Worm (Caenorhabditis elegans) whole organism, early embryonic: ENCODE data around the gene srd-12.

Experiments
- B0310.2 ChIP-seq: sonication (generic microtip); optimal IDR thresholded peaks from 2 replicates; lab custom pipeline; 2016; ENCODE audit warnings: mild to moderate bottlenecking, missing genetic modification characterization, missing compliant biosample characterization
- F13C5.2 ChIP-seq: sonication (generic microtip); optimal IDR thresholded peaks from 2 replicates; lab custom pipeline; 2017; ENCODE audit warnings: mild to moderate bottlenecking, missing genetic modification characterization, inconsistent platforms, missing compliant biosample characterization
- aly-1 ChIP-seq: sonication (generic microtip); optimal IDR thresholded peaks from 2 replicates; lab custom pipeline; 2016; ENCODE audit warnings: missing genetic modification characterization, missing compliant biosample characterization
- ama-1 ChIP-seq: fragments of 150-350 bp; optimal IDR thresholded peaks from 2 replicates; lab custom pipeline; 2014
- ceh-13 ChIP-seq: fragments of 200-800 bp; sonication (Bioruptor generic); optimal IDR thresholded peaks from 2 replicates; lab custom pipeline; 2018; ENCODE audit warnings: mild to moderate bottlenecking, missing genetic modification characterization, missing compliant biosample characterization
- ceh-36 ChIP-seq: sonication (generic microtip); optimal IDR thresholded peaks from 2 replicates; lab custom pipeline; 2016; ENCODE audit warnings: missing genetic modification characterization, inconsistent platforms, missing compliant biosample characterization
- ets-7 ChIP-seq: sonication (generic microtip); optimal IDR thresholded peaks from 2 replicates; lab custom pipeline; 2016; ENCODE audit warnings: missing genotype, missing genetic modification characterization, missing compliant biosample characterization
- flt-1 ChIP-seq: fragments of 200-800 bp; sonication (Bioruptor generic); IDR thresholded peaks from 2 replicates; pipeline ENCODE4 v1.3.6; 2022; ENCODE audit warnings: missing genetic modification characterization, missing compliant biosample characterization
- hmbx-1 ChIP-seq: sonication (generic microtip); optimal IDR thresholded peaks from 2 replicates; lab custom pipeline; 2016; ENCODE audit warnings: mild to moderate bottlenecking, missing genetic modification characterization, missing compliant biosample characterization
- hmg-4 ChIP-seq: fragments of 200-800 bp; sonication (Bioruptor generic); optimal IDR thresholded peaks from 2 replicates; lab custom pipeline; 2018; ENCODE audit warnings: mild to moderate bottlenecking, missing genetic modification characterization, missing compliant biosample characterization
- hnd-1 ChIP-seq: sonication (generic microtip); optimal IDR thresholded peaks from 2 replicates; lab custom pipeline; 2016; ENCODE audit warnings: missing genetic modification characterization, missing compliant biosample characterization
- pes-1 ChIP-seq: fragments of 200-800 bp; sonication (Bioruptor generic); IDR thresholded peaks from 2 replicates; pipeline ENCODE4 v1.3.6; 2022; ENCODE audit warnings: missing genetic modification reagents, missing genetic modification characterization, missing compliant biosample characterization
- scrt-1 ChIP-seq: fragments of 200-800 bp; sonication (Bioruptor generic); IDR thresholded peaks from 2 replicates; pipeline ENCODE4 v1.3.6; 2022; ENCODE audit warnings: missing genetic modification characterization, missing compliant biosample characterization
- sea-1 ChIP-seq: fragments of 200-800 bp; sonication (Bioruptor generic); conservative IDR thresholded peaks from 2 replicates; pipeline ENCODE4 v1.3.6; 2022; ENCODE audit warnings: missing genetic modification characterization, missing compliant biosample characterization
- tbx-11 ChIP-seq: fragments of 200-800 bp; sonication (Bioruptor generic); IDR thresholded peaks from 2 replicates; pipeline ENCODE4 v1.3.6; 2022; ENCODE audit warnings: missing genetic modification characterization, missing compliant biosample characterization
- tbx-37 ChIP-seq: fragments of 200-800 bp; sonication (Bioruptor generic); conservative IDR thresholded peaks from 2 replicates; pipeline ENCODE4 v1.3.6; 2022; ENCODE audit warnings: missing genetic modification reagents, missing genetic modification characterization, missing compliant biosample characterization
- tra-4 ChIP-seq: sonication (generic microtip); optimal IDR thresholded peaks from 2 replicates; lab custom pipeline; 2017; ENCODE audit warnings: missing genetic modification characterization, missing compliant biosample characterization

The srd-12 gene

DNA sequence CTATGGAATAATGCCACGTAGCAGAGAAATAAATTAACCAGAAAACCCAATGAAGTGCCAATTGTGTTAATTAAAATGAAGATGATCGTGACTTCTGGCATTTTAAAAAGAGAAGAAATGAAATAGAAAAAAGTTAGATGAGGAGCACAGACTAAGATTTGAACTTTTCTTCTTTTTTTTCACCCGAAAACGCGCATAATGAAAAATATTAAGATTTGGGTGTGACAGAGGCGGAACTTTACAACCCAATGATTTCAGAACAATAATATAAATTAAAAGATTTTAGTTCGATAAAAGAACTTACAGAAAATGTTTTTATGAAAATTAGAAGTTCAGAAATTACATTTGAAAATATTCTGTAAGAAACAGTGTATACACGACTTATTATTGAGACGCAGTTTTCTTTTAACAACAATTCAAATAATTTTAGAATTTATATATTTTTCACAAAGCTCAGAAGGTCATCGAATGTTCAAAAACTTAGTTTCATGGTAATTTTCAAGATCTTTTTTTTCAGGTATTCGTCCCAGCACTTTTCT is 15.5 kb upstream of the srd-12 start, which contains the start of the genes srd-8 and B0547.2:
TSS of gene srd-8 (minus strand) at position 101 of the 539 bp plus-strand sequence.
TSS of gene B0547.2 (plus strand) at position 489 of the 539 bp plus-strand sequence.
- TF ChIP-seq hnd-1 (tag; lab: Kevin White, UChicago), result no peak
- TF ChIP-seq sea-1 (GFP tag; lab: Robert Waterston, UW), result no peak
- TF ChIP-seq pes-1 (GFP tag; lab: Robert Waterston, UW), result no peak
- no peak for TF ChIP-seq B0310.2 (tag; lab: Kevin White, UChicago)
- TF ChIP-seq F13C5.2 (tag; lab: Kevin White, UChicago), result no peak
- no peak for TF ChIP-seq hmg-4
- no peak for TF ChIP-seq tra-4 (tag; lab: Kevin White, UChicago)
- no peak for TF ChIP-seq flt-1 (GFP tag; lab: Robert Waterston, UW)
- no peak for TF ChIP-seq tbx-11 (GFP tag; lab: Robert Waterston, UW)
- no peak for TF ChIP-seq aly-1 (tag; lab: Kevin White, UChicago)
- TF ChIP-seq ceh-36 (tag; lab: Kevin White, UChicago), result no peak
- no peak for TF ChIP-seq ets-7 (tag; lab: Kevin White, UChicago)
- no peak for TF ChIP-seq hmbx-1 (tag; lab: Kevin White, UChicago)
- no peak for TF ChIP-seq ceh-13 (GFP tag; lab: Kevin White, UChicago)
- no peak for TF ChIP-seq scrt-1 (GFP tag; lab: Robert Waterston, UW)
- no peak for TF ChIP-seq tbx-37 (GFP tag; lab: Robert Waterston, UW)
- no peak for TF ChIP-seq ama-1

DNA sequence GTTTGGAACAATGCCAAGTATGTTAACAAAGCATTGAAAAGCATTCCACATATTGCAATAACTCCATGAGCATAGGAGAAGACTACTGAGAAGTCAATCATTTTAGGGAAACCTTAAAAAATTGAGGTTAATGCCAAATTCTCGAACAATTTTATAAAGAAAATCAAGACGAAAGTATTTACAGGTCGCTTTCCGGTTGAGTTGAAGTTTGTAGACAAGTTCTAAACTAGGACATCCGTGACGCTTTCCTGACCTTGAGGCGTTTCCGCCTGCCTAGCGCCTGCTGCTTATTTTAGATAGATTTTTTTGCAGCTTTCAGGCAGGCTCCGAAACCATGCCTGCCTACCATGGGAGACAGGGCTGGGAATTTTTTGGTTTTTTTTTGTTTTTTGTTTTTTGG is 5.5 kb upstream of the srd-12 start, which contains the start of gene srd-13:
TSS of gene srd-13 (minus strand) at position 101 of the 400 bp plus-strand sequence.
- TF ChIP-seq ama-1 (no peak), tbx-37 (GFP tag; lab: Robert Waterston, UW) (no peak), ceh-36 (tag; lab: Kevin White, UChicago) (no peak), tra-4 (tag; lab: Kevin White, UChicago) (no peak), hmg-4 (no peak), tbx-11 (GFP tag; lab: Robert Waterston, UW) (no peak), aly-1 (tag; lab: Kevin White, UChicago) (no peak)

DNA sequence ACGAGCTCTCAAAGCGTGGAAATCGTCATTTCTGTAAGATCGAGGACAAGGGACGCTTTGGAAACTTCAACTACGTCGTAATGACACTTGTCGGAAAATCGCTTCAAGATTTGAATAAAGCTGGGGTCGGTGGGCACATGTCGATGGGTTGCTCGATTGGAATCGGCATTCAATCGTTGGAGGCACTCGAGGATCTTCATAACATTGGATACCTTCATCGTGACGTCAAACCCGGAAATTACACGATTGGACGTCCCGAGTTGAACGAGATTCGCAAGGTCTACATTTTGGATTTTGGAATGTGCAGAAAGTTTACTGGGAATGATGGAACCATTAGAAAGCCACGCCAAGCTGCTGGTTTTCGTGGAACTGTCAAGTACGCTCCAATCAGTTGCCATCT is 2.5 kb upstream of the srd-12 start:
- TF ChIP-seq B0310.2 (tag; lab: Kevin White, UChicago) (no peak), tra-4 (tag; lab: Kevin White, UChicago) (no peak), aly-1 (tag; lab: Kevin White, UChicago) (no peak), pes-1 (GFP tag; lab: Robert Waterston, UW) (no peak), ceh-36 (tag; lab: Kevin White, UChicago) (no peak), flt-1 (GFP tag; lab: Robert Waterston, UW) (no peak), scrt-1 (GFP tag; lab: Robert Waterston, UW) (no peak), ama-1 (no peak), hnd-1 (tag; lab: Kevin White, UChicago) (no peak), tbx-37 (GFP tag; lab: Robert Waterston, UW) (no peak), ceh-13 (GFP tag; lab: Kevin White, UChicago) (no peak), tbx-11 (GFP tag; lab: Robert Waterston, UW) (no peak)

DNA sequence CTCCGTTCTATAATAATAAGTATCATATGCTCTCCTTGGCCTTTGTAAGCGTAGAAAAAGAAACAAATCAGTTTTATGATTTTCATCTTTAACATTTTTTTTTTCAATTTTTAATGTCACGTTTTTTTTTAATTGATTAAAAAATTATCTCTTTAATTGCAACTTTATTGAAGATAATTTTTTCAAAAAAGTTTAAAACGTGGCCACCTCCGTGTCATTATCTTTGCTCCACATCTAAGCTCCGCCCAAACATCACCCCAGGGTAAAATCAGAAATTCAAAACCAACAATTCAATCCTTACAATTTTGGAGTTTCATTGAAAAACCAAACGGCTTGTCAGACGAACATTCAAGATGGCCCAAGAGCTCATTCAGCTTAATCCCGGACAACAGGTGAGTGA is 1.6 kb upstream of the srd-12 start, which contains the start of gene ttbk-8.2:
TSS of gene ttbk-8.2 (plus strand) at position 301 of the 400 bp plus-strand sequence.
- no peak for TF ChIP-seq ceh-13 (GFP tag; lab: Kevin White, UChicago)
- TF ChIP-seq pes-1 (GFP tag; lab: Robert Waterston, UW), result no peak
- TF ChIP-seq hnd-1 (tag; lab: Kevin White, UChicago), result no peak
- no peak for TF ChIP-seq B0310.2 (tag; lab: Kevin White, UChicago)
- no peak for TF ChIP-seq flt-1 (GFP tag; lab: Robert Waterston, UW)
- no peak for TF ChIP-seq hmg-4
- no peak for TF ChIP-seq F13C5.2 (tag; lab: Kevin White, UChicago)
- TF ChIP-seq tbx-11 (GFP tag; lab: Robert Waterston, UW), result no peak
- TF ChIP-seq ceh-36 (tag; lab: Kevin White, UChicago), result no peak
- no peak for TF ChIP-seq sea-1 (GFP tag; lab: Robert Waterston, UW)
- TF ChIP-seq tbx-37 (GFP tag; lab: Robert Waterston, UW), result no peak
- TF ChIP-seq scrt-1 (GFP tag; lab: Robert Waterston, UW), result no peak
- TF ChIP-seq tra-4 (tag; lab: Kevin White, UChicago), result no peak
- no peak for TF ChIP-seq ets-7 (tag; lab: Kevin White, UChicago)
- TF ChIP-seq hmbx-1 (tag; lab: Kevin White, UChicago), result no peak
- TF ChIP-seq ama-1, result no peak

DNA sequence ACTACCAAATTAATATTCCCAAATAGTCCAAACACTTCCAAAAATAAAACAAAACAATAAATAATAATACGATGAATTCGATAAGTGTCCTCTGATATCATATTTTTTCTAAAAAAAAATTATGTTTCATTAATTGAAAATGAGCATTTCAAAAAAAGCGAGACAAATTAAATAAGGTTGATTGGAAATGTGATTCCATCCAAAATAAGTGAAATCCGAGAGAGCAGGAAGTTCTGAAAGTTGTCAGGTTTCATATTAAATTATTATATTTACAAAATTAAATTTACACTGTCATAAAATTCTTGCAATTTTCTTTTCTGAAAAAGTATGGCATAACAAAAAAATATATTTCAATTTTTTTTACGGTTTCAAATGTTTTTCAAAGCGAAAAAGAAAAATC is 3.0 kb downstream of the srd-12 start, which contains the start of gene srsx-14:
TSS of gene srsx-14 (minus strand) at position 101 of the 400 bp plus-strand sequence.
- no peak for TF ChIP-seq B0310.2 (tag; lab: Kevin White, UChicago)
- no peak for TF ChIP-seq sea-1 (GFP tag; lab: Robert Waterston, UW)
- TF ChIP-seq hmbx-1 (tag; lab: Kevin White, UChicago), result no peak
- no peak for TF ChIP-seq aly-1 (tag; lab: Kevin White, UChicago)
- TF ChIP-seq scrt-1 (GFP tag; lab: Robert Waterston, UW), result no peak
- no peak for TF ChIP-seq ama-1
- no peak for TF ChIP-seq tra-4 (tag; lab: Kevin White, UChicago)
- no peak for TF ChIP-seq F13C5.2 (tag; lab: Kevin White, UChicago)
- TF ChIP-seq flt-1 (GFP tag; lab: Robert Waterston, UW), result no peak
- TF ChIP-seq pes-1 (GFP tag; lab: Robert Waterston, UW), result no peak
- no peak for TF ChIP-seq tbx-11 (GFP tag; lab: Robert Waterston, UW)
- TF ChIP-seq ceh-13 (GFP tag; lab: Kevin White, UChicago), result no peak
- TF ChIP-seq hnd-1 (tag; lab: Kevin White, UChicago), result no peak
- no peak for TF ChIP-seq ceh-36 (tag; lab: Kevin White, UChicago)
- no peak for TF ChIP-seq tbx-37 (GFP tag; lab: Robert Waterston, UW)
- TF ChIP-seq hmg-4, result no peak

DNA sequence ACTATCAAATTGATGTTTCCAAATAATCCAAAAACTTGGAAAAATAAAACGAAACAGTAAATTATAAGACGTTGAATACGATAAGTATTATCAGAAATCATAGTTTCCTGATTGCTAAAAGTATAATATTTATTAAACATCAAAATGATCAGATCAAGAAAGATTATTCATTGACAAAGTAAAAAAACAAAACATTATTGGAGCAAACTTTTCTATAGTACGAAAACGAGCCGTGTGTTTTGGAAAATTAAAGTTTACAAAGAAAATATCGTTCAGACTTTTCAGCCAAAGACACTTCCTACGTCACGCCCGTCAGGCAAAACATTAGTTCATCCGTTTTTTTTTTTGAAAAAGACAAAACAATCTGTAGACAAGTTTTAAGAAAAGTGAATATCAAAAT is 6.3 kb downstream of the srd-12 start, which contains the start of gene srsx-15:
TSS of gene srsx-15 (minus strand) at position 101 of the 400 bp plus-strand sequence.
- TF ChIP-seq ceh-13 (GFP tag; lab: Kevin White, UChicago) (no peak), F13C5.2 (tag; lab: Kevin White, UChicago) (no peak), scrt-1 (GFP tag; lab: Robert Waterston, UW) (no peak)
